Fruit fly (Drosophila melanogaster) whole organism: ENCODE results near the gene CG34180.

ENCODE experiments used
- CG8478 ChIP-seq: fragments of >200 bp; optimal IDR thresholded peaks from 2 replicates; lab custom pipeline; 2018; ENCODE audit warnings: inconsistent platforms
- Dll ChIP-seq: fragments of >200 bp; optimal IDR thresholded peaks from 2 replicates; lab custom pipeline; 2017
- EcR ChIP-seq, 2 experiments: fragments of >200 bp; optimal IDR thresholded peaks; 2 replicates each; lab custom pipeline; 2017; ENCODE audit warnings: missing biosample characterization in 2 of 2, missing genetic modification characterization in 2 of 2, missing genetic modification reagents in 2 of 2
- pan ChIP-seq: fragments of >200 bp; optimal IDR thresholded peaks from 2 replicates; lab custom pipeline; 2017
- psq ChIP-seq: fragments of >200 bp; optimal IDR thresholded peaks from 2 replicates; lab custom pipeline; 2017
- usp ChIP-seq: fragments of >200 bp; optimal IDR thresholded peaks from 2 replicates; lab custom pipeline; 2017; ENCODE audit warnings: missing biosample characterization, missing genetic modification characterization, mixed read lengths

Gene CG34180

DNA sequence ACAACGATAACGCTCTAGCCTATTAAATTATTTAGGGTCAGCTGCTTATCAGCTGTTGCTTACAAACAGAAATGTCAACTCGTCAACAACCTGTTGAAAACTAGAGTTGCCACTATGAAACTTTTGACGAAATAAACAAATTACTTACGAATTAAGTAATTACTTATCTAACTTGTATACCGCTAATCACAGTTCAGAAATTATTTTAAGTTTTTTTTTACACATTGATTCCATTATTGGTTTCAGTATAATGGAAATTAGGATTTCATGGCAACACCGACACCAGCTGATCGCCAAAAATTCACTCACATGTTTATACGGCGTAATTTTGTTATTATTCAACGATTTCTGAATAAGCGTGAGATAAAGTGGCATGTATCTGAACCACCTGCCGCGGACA, 22.5 kb upstream of the CG34180 start, which contains the start of the genes CG9117 and CG31643:
Gene CG9117, minus strand, starts transcription at position 73 of the 400 bp plus-strand sequence.
Gene CG31643, plus strand, starts transcription at position 288 of the 400 bp plus-strand sequence.
- TF ChIP-seq EcR (GFP tag; optimal IDR thresholded peaks at IDR 0.05; lab: Kevin White, UChicago): no peak
- no peak for TF ChIP-seq Dll (lab: Kevin White, UChicago)
- TF ChIP-seq CG8478 (lab: Kevin White, UChicago): no peak
- no peak for TF ChIP-seq pan (lab: Kevin White, UChicago)
- no peak for TF ChIP-seq psq (lab: Kevin White, UChicago)
- TF ChIP-seq usp (GFP tag; lab: Kevin White, UChicago): no peak

DNA sequence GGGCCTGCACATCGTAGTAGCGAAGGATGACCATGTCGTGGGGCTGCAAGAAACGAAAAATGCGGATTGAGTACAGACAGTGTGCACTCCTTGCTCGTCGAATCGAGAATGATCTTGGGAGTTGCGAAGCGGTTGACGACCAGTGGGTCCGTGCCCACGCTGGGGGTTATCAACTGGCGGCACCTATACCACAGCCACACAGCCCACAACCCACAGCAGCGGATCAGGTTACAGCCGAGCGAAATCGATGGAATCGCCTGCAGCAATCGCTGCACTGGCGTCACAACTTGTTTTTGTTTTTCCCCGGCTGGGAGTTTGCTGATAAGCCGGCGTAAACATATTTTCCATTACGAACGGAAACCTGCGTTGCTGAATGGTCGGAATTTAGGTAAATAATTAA, 14.8 kb upstream of the CG34180 start:
- TF ChIP-seq pan (lab: Kevin White, UChicago) (no peak), Dll (lab: Kevin White, UChicago) (no peak), EcR (GFP tag; optimal IDR thresholded peaks at IDR 0.05; lab: Kevin White, UChicago) (no peak), CG8478 (lab: Kevin White, UChicago) (no peak), usp (GFP tag; lab: Kevin White, UChicago) (no peak), psq (lab: Kevin White, UChicago) (no peak)

DNA sequence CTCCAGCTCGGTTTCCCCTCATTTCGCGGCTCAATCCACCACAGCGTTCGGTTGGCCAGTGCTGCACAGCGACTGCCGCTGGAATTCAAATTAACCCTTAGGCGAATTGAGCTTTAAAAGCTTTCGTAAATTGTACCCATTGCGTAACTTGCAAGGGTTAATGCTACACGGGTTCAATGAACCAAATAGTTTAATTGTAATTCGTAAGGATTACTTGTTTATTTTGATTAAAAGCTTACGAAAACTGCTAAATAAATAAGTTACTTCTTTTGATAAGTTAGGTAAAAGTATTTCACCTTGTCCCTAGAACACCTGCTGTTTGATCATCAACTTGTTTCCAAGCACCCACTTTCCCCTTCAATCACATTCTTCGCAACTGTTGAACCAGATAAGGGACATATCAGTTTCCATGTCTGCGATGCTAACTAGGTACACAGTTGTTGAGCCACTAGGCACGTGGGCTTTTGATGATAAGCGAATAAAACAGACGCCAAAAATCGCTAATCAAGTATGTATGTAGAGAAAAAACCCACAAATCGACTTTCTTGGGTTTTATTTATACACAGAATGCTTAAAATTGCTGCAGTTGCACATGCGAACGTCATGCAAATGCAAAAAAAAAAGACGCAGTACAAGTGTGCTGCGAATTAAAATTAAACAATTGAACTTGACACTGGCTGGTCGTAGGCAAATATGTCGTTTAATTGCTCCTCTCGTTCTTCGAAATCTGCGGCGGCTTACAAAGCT, 14.2 kb upstream of the CG34180 start, which contains the start of gene Pfas:
Gene Pfas, minus strand, starts transcription at position 79 of the 747 bp plus-strand sequence.
- TF ChIP-seq Dll (lab: Kevin White, UChicago) (no peak), usp (GFP tag; lab: Kevin White, UChicago) (no peak), psq (lab: Kevin White, UChicago) (no peak), pan (lab: Kevin White, UChicago) (no peak), EcR (GFP tag; optimal IDR thresholded peaks at IDR 0.05; lab: Kevin White, UChicago) (no peak), CG8478 (lab: Kevin White, UChicago) (no peak)

DNA sequence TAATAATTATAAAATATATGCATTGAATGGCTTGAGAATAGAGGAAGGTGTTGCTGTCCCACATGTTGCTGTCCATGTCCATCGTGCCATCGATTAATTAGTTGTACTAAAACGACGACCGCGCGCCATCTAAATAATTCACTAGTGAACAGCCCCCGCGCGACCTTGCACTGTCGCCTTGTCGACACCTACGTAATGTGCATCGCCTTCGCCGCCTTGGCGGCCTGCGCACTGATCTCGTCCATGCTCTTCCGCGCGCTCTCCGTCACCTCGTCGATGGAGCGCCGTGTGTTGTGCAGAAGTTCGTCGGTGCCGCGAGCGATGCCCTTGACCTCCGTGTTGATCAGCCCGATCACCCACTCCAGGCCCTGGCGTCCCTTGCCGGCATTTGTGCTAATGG, 13.4 kb upstream of the CG34180 start:
- TF ChIP-seq usp (GFP tag; lab: Kevin White, UChicago): no peak
- no peak for TF ChIP-seq CG8478 (lab: Kevin White, UChicago)
- TF ChIP-seq Dll (lab: Kevin White, UChicago): no peak
- TF ChIP-seq psq (lab: Kevin White, UChicago): no peak
- TF ChIP-seq pan (lab: Kevin White, UChicago): no peak
- no peak for TF ChIP-seq EcR (GFP tag; optimal IDR thresholded peaks at IDR 0.05; lab: Kevin White, UChicago)

DNA sequence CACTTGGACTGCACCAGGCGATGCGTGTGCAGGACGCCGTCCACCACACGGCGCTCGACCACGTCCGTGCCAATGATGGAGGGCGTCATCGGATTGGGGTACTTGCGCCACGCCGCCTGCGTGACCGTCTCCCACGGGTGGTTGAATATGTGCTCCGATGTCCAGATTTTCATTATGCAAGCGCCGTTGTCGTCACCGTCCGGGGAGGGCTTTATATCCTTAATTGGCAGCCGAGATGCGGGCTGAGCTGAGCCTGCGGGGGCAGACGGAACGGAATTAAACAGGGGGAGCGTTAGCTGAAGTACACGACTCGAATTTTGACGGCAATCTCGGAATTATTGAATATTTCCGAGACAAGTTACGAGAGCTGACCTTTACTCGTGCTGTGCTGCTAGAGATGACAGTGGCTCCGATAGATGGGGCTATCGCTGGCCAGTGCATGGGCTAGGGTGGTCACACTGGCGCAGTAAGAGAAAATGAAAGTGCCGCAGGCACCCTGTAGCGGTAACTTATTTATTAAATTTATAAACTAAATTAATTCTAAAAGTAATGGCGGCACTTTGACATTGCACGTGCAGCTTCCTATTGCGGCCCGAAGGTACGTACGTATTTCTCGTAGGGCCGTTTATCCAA, 12.7 kb upstream of the CG34180 start, which contains the start of gene IPIP:
Gene IPIP, plus strand, starts transcription at position 475 of the 633 bp plus-strand sequence.
- TF ChIP-seq CG8478 (lab: Kevin White, UChicago): no peak
- TF ChIP-seq EcR (GFP tag; optimal IDR thresholded peaks at IDR 0.05; lab: Kevin White, UChicago): no peak
- no peak for TF ChIP-seq psq (lab: Kevin White, UChicago)
- no peak for TF ChIP-seq usp (GFP tag; lab: Kevin White, UChicago)
- TF ChIP-seq pan (lab: Kevin White, UChicago): no peak
- no peak for TF ChIP-seq Dll (lab: Kevin White, UChicago)

DNA sequence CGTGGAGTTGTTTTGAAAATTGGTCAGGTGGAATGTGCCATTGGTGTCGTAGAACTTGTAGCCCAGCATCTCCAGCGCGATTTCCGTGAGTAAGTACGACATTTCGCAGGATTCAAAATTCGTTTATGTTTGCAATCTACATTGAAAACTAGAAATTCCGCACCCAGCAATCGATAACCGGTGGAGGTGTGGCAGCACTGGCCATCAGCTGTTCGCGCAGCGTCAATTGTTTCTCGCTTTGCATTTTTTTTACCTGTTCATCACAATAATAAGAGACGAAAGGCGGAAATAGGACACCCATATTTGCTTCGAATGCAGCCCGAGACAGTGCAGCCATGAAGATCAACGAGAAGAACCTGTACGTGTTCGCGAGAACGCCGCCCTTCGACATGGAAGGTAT, 11.8 kb upstream of the CG34180 start, which contains the start of the genes CG34179 and slmo:
Gene CG34179, minus strand, starts transcription at position 165 of the 400 bp plus-strand sequence.
Gene slmo, minus strand, starts transcription at position 165 of the 400 bp plus-strand sequence.
- TF ChIP-seq pan (lab: Kevin White, UChicago) (no peak), Dll (lab: Kevin White, UChicago) (no peak), EcR (GFP tag; optimal IDR thresholded peaks at IDR 0.05; lab: Kevin White, UChicago) (no peak), usp (GFP tag; lab: Kevin White, UChicago) (no peak), psq (lab: Kevin White, UChicago) (no peak), CG8478 (lab: Kevin White, UChicago) (no peak)

DNA sequence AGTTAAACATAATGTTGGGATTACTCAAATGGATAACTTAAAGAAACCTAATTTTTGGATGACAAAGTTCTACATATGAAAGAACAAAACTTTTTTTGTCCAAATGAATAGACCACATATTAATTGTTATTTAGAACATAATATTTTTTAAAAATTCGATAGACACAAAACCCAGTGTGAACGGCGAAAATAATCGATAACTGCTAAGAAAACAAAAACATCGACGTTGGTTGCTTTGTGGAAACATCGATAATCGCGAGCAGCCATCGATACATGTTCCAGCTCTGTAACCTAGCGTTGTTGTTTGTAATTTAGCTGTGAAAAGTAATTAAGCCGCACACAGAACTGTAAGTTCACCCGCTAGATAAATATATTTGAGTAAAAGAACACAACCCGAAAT, 9.7 kb upstream of the CG34180 start, which contains the start of gene CG9135:
Gene CG9135, plus strand, starts transcription at position 226 of the 400 bp plus-strand sequence.
- TF ChIP-seq psq (lab: Kevin White, UChicago): no peak
- no peak for TF ChIP-seq EcR (GFP tag; optimal IDR thresholded peaks at IDR 0.05; lab: Kevin White, UChicago)
- TF ChIP-seq CG8478 (lab: Kevin White, UChicago): no peak
- no peak for TF ChIP-seq usp (GFP tag; lab: Kevin White, UChicago)
- no peak for TF ChIP-seq Dll (lab: Kevin White, UChicago)
- TF ChIP-seq pan (lab: Kevin White, UChicago): no peak

DNA sequence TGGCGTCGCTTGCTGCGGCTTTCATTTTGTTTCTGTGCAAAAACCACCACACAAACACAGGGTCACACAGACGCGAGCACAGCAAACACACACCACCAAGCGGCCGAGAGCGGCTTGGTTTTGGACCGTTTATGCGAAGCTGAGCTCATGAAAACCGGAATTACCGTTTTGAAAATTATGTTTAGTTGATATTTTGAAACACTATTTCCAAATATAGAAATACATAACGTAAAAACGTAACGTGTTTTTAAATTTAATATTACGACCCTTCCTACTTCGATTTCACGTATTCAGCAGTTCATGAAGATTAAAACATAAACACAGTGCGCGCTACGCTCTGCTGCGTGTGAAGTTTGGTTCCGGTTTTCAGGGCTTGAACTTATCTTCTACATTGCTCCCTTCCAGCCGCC, 9.1 kb upstream of the CG34180 start:
- no peak for TF ChIP-seq EcR (GFP tag; optimal IDR thresholded peaks at IDR 0.05; lab: Kevin White, UChicago)
- no peak for TF ChIP-seq CG8478 (lab: Kevin White, UChicago)
- TF ChIP-seq usp (GFP tag; lab: Kevin White, UChicago): no peak
- TF ChIP-seq psq (lab: Kevin White, UChicago): no peak
- no peak for TF ChIP-seq pan (lab: Kevin White, UChicago)
- TF ChIP-seq Dll (lab: Kevin White, UChicago): no peak

DNA sequence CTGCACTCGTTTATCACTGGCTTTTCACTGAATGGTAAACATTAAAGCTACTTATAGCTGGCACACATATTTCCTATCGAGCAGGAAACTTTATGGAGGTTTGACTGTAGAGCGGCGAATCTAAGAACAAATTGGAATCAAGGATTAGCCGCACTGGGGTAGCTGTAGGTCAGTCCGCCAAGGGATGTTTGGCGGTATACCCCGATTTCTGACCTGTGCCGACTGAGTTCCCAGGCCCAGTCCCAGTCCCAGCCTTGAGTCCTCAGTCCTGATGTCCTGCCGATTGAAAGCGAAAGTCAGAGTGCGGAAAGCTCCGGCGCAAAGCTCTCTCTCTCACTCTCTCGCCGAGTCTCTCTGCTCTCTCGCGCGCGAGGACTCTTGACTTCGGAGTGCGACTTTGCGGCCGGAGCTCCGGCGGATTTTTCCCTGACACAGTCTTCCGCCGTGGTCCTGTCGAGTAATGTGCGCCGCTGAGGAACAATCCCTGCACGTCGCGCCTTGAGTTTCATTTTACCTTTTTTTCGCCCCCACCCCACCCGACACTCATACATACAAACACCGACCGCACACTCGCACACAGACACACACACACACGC, 6.3 kb upstream of the CG34180 start, which contains the start of gene CG13995:
Gene CG13995, plus strand, starts transcription at position 429 of the 596 bp plus-strand sequence.
- TF ChIP-seq psq (lab: Kevin White, UChicago) (no peak), pan (lab: Kevin White, UChicago) (no peak), Dll (lab: Kevin White, UChicago) (no peak), usp (GFP tag; lab: Kevin White, UChicago) (no peak), CG8478 (lab: Kevin White, UChicago) (no peak), EcR (GFP tag; optimal IDR thresholded peaks at IDR 0.05; lab: Kevin White, UChicago) (no peak)
